Worm (Caenorhabditis elegans): ENCODE results near the gene nsy-7.

The nsy-7 gene

ce11 chrIV:8044574-8044973 is 41.9 kb downstream of the nsy-7 start, which contains the start of gene nhr-258:
Gene nhr-258 (plus strand): TSS chrIV:8044938.
- peak; percentile 38 for TF ChIP-seq nhr-71 (tag; optimal IDR thresholded peaks at IDR 0.05)
- peak; percentile 88 for TF ChIP-seq nhr-85 (tag)
- no peak for TF ChIP-seq F16B12.6 (tag; optimal IDR thresholded peaks at IDR 0.05)
- TF ChIP-seq ceh-8 (GFP tag; optimal IDR thresholded peaks at IDR 0.05) = no peak
- peak; percentile 11 for TF ChIP-seq dsc-1 (tag; optimal IDR thresholded peaks at IDR 0.05)
- TF ChIP-seq elt-3 (tag; optimal IDR thresholded peaks at IDR 0.05) = peak in 4 of 6 experiments; percentile 59 to 66 (median 63)
- TF ChIP-seq nhr-20 (tag; optimal IDR thresholded peaks at IDR 0.05) = peak; percentile 35
- TF ChIP-seq blmp-1 (tag; optimal IDR thresholded peaks at IDR 0.05) = peak; percentile 64
- no peak for TF ChIP-seq tbx-2 (tag; optimal IDR thresholded peaks at IDR 0.05)
- peak; percentile 19 for TF ChIP-seq lin-14 (GFP tag; optimal IDR thresholded peaks at IDR 0.05)

- TF ChIP-seq nhr-71 (tag; optimal IDR thresholded peaks at IDR 0.05) (peak; percentile 44), nhr-84 (tag; optimal IDR thresholded peaks at IDR 0.05) (no peak), nhr-28 (tag; optimal IDR thresholded peaks at IDR 0.05) (no peak), grh-1 (GFP tag; IDR thresholded peaks at IDR 0.05) (0 out of 2 replicates have a peak, but pooled peaks have one; percentile 12), elt-3 (tag; optimal IDR thresholded peaks at IDR 0.05) (peak in 1 of 6 experiments; percentile 15), snu-23 (GFP tag; optimal IDR thresholded peaks at IDR 0.05) (peak; percentile 22), nhr-20 (tag; optimal IDR thresholded peaks at IDR 0.05) (peak; percentile 41), nhr-85 (tag) (peak; percentile 86), nhr-76 (tag; optimal IDR thresholded peaks at IDR 0.05) (no peak)
Observed at ce11 chrIV:8043722-8044121, 42.7 kb downstream of the nsy-7 start.

DNA sequence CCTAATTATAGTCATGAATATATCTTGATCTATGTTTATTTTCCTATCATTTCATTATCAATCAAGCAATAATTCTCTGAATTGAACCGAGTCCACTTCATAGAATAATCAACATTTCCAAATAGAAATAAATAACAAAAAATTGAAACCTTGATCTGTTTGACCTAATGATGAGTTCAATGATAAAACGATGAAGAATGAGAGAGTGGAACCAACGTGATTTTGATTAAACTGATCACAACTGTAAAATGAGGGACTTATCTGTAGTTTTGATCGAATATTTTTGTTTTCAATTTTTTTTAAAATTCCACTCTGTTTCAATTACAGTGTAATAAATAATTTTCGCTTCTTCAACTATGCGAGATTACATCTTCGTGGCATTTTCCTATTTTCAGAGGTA is 43.6 kb downstream of the nsy-7 start:
- TF ChIP-seq egl-27 (tag; optimal IDR thresholded peaks at IDR 0.05) = no peak
- TF ChIP-seq jun-1 (tag; optimal IDR thresholded peaks at IDR 0.05) = no peak
- TF ChIP-seq nhr-85 (tag) = peak; percentile 56
- TF ChIP-seq ztf-11 (tag; optimal IDR thresholded peaks at IDR 0.05) = no peak
- TF ChIP-seq blmp-1 (tag; optimal IDR thresholded peaks at IDR 0.05) = peak; percentile 48
- peak in 2 of 6 experiments; percentile 23 to 72 for TF ChIP-seq elt-3 (tag; optimal IDR thresholded peaks at IDR 0.05)
- TF ChIP-seq lsy-2 (tag; optimal IDR thresholded peaks at IDR 0.05) = no peak
- no peak for TF ChIP-seq fkh-4 (tag; optimal IDR thresholded peaks at IDR 0.05; ENCODE audit: borderline replicate concordance)
- TF ChIP-seq C34B4.2 (tag; optimal IDR thresholded peaks at IDR 0.05) = no peak
- TF ChIP-seq Y116A8C.19 (tag; optimal IDR thresholded peaks at IDR 0.05; ENCODE audit: borderline replicate concordance) = no peak
- TF ChIP-seq nhr-71 (tag; optimal IDR thresholded peaks at IDR 0.05) = peak; percentile 2
- no peak for TF ChIP-seq ama-1 (optimal IDR thresholded peaks at IDR 0.05)
- no peak for TF ChIP-seq irx-1 (tag; optimal IDR thresholded peaks at IDR 0.05)

- no peak for TF ChIP-seq alr-1 (tag; optimal IDR thresholded peaks at IDR 0.05; ENCODE audit: borderline replicate concordance)
- no peak for TF ChIP-seq nhr-28 (tag; optimal IDR thresholded peaks at IDR 0.05)
- TF ChIP-seq unc-30 (tag; optimal IDR thresholded peaks at IDR 0.05) = no peak
- no peak for TF ChIP-seq fkh-10 (GFP tag; optimal IDR thresholded peaks at IDR 0.05)
- no peak for TF ChIP-seq hlh-17 (GFP tag; optimal IDR thresholded peaks at IDR 0.05; ENCODE audit: borderline replicate concordance)
- no peak for TF ChIP-seq irx-1 (tag; optimal IDR thresholded peaks at IDR 0.05)
- TF ChIP-seq efl-1 (optimal IDR thresholded peaks at IDR 0.05) = no peak
- peak in 1 of 2 experiments; percentile 43 for TF ChIP-seq efl-1 (GFP tag; optimal IDR thresholded peaks at IDR 0.05 in 1 of 2)
- no peak for TF ChIP-seq dpl-1 (GFP tag; optimal IDR thresholded peaks at IDR 0.05)
- no peak for TF ChIP-seq ces-1 (GFP tag; optimal IDR thresholded peaks at IDR 0.05)
- no peak for TF ChIP-seq hlh-4 (tag; optimal IDR thresholded peaks at IDR 0.05)
- no peak for TF ChIP-seq ceh-8 (GFP tag; optimal IDR thresholded peaks at IDR 0.05)
- no peak for TF ChIP-seq fkh-8 (tag; optimal IDR thresholded peaks at IDR 0.05)
- no peak for TF ChIP-seq sptf-1 (tag; optimal IDR thresholded peaks at IDR 0.05)
- TF ChIP-seq pax-3 (tag; optimal IDR thresholded peaks at IDR 0.05) = no peak
- TF ChIP-seq lin-35 (GFP tag; optimal IDR thresholded peaks at IDR 0.05) = peak in 1 of 2 experiments; percentile 29
- peak in 1 of 2 experiments; percentile 7 for TF ChIP-seq mdl-1 (tag; optimal IDR thresholded peaks at IDR 0.05)
- TF ChIP-seq ets-5 (GFP tag; IDR thresholded peaks at IDR 0.05) = no peak
- no peak for TF ChIP-seq aha-1 (tag; optimal IDR thresholded peaks at IDR 0.05)
- no peak for TF ChIP-seq unc-62 (GFP tag; optimal IDR thresholded peaks at IDR 0.05)
- TF ChIP-seq lin-13 (GFP tag; optimal IDR thresholded peaks at IDR 0.05) = no peak
- TF ChIP-seq nhr-71 (tag; optimal IDR thresholded peaks at IDR 0.05) = peak; percentile 42
- no peak for TF ChIP-seq nhr-76 (tag; optimal IDR thresholded peaks at IDR 0.05)
- TF ChIP-seq tbx-2 (tag; optimal IDR thresholded peaks at IDR 0.05) = no peak
- no peak for TF ChIP-seq mef-2 (tag; optimal IDR thresholded peaks at IDR 0.05)
- no peak for TF ChIP-seq ceh-88 (GFP tag; IDR thresholded peaks at IDR 0.05)
- TF ChIP-seq snpc-4 (tag; optimal IDR thresholded peaks at IDR 0.05) = no peak
- TF ChIP-seq hpl-2 (GFP tag; optimal IDR thresholded peaks at IDR 0.05) = no peak
- no peak for TF ChIP-seq nhr-237 (tag; optimal IDR thresholded peaks at IDR 0.05)
- peak; percentile 59 for TF ChIP-seq snu-23 (GFP tag; optimal IDR thresholded peaks at IDR 0.05)
Observed at ce11 chrIV:8042005-8042404, 44.4 kb downstream of the nsy-7 start.
